Worm (Caenorhabditis elegans) whole organism, L3 larva: ENCODE results near the gene him-17.

Source experiments
- R02D3.7 ChIP-seq: fragments of 150-350 bp; optimal IDR thresholded peaks from 2 replicates; lab custom pipeline; 2014; ENCODE audit warnings: missing biosample characterization, missing genetic modification characterization
- ZK546.5 ChIP-seq: sonication (generic microtip); optimal IDR thresholded peaks from 2 replicates; lab custom pipeline; 2017; ENCODE audit warnings: missing biosample characterization, missing genetic modification characterization
- aly-2 ChIP-seq: fragments of 150-350 bp; optimal IDR thresholded peaks from 2 replicates; lab custom pipeline; 2014; ENCODE audit warnings: missing biosample characterization, missing genetic modification characterization
- ama-1 ChIP-seq: fragments of 150-350 bp; optimal IDR thresholded peaks from 2 replicates; lab custom pipeline; 2018
- ceh-16 ChIP-seq: sonication (generic microtip); optimal IDR thresholded peaks from 2 replicates; lab custom pipeline; 2017; ENCODE audit warnings: missing biosample characterization, missing genetic modification characterization
- ceh-28 ChIP-seq: fragments of 150-350 bp; optimal IDR thresholded peaks from 2 replicates; lab custom pipeline; 2014; ENCODE audit warnings: missing biosample characterization, missing genetic modification reagents, missing genetic modification characterization
- ceh-82 ChIP-seq: fragments of 150-350 bp; optimal IDR thresholded peaks from 2 replicates; lab custom pipeline; 2014; ENCODE audit warnings: missing biosample characterization, missing genetic modification characterization
- ceh-9 ChIP-seq: sonication (generic microtip); optimal IDR thresholded peaks from 2 replicates; lab custom pipeline; 2018; ENCODE audit warnings: missing biosample characterization, missing genetic modification characterization
- daf-12 ChIP-seq: fragments of 150-350 bp; optimal IDR thresholded peaks from 2 replicates; lab custom pipeline; 2014; ENCODE audit warnings: missing biosample characterization, missing genetic modification reagents, missing genetic modification characterization
- egl-27 ChIP-seq: sonication (generic microtip); optimal IDR thresholded peaks from 4 replicates; lab custom pipeline; 2017; ENCODE audit warnings: missing biosample characterization, missing genetic modification reagents, missing genetic modification characterization
- egl-5 ChIP-seq: fragments of 150-350 bp; optimal IDR thresholded peaks from 2 replicates; lab custom pipeline; 2017; ENCODE audit warnings: missing biosample characterization, missing genetic modification reagents, missing genetic modification characterization, inconsistent platforms
- elt-2 ChIP-seq: sonication (generic microtip); optimal IDR thresholded peaks from 2 replicates; lab custom pipeline; 2016; ENCODE audit warnings: missing genetic modification reagents, mild to moderate bottlenecking, missing genetic modification characterization, missing compliant biosample characterization
- eor-1 ChIP-seq, 2 experiments: fragments of 150-350 bp; optimal IDR thresholded peaks; 2 replicates each; lab custom pipeline; 2014 to 2018; ENCODE audit warnings: missing biosample characterization in 2 of 2, missing genetic modification characterization in 2 of 2
- fkh-10 ChIP-seq: sonication (generic microtip); optimal IDR thresholded peaks from 2 replicates; lab custom pipeline; 2017; ENCODE audit warnings: missing biosample characterization, missing genetic modification reagents, missing genetic modification characterization
- fkh-2 ChIP-seq: fragments of 150-350 bp; optimal IDR thresholded peaks from 2 replicates; lab custom pipeline; 2014; ENCODE audit warnings: missing biosample characterization, missing genetic modification reagents, missing genetic modification characterization
- fos-1 ChIP-seq: fragments of 150-350 bp; optimal IDR thresholded peaks from 2 replicates; lab custom pipeline; 2014; ENCODE audit warnings: missing biosample characterization, missing genetic modification characterization
- hmg-11 ChIP-seq: sonication (generic microtip); optimal IDR thresholded peaks from 2 replicates; lab custom pipeline; 2016; ENCODE audit warnings: missing genetic modification characterization, missing compliant biosample characterization
- jun-1 ChIP-seq: fragments of 150-350 bp; optimal IDR thresholded peaks from 2 replicates; lab custom pipeline; 2014; ENCODE audit warnings: missing biosample characterization, missing genetic modification reagents, missing genetic modification characterization
- lin-15B ChIP-seq: fragments of 150-350 bp; optimal IDR thresholded peaks from 2 replicates; lab custom pipeline; 2014; ENCODE audit warnings: missing biosample characterization, missing genetic modification characterization
- lin-39 ChIP-seq: fragments of 150-350 bp; optimal IDR thresholded peaks from 2 replicates; lab custom pipeline; 2018; ENCODE audit warnings: missing biosample characterization, missing genetic modification reagents, missing genetic modification characterization
- lsy-12 ChIP-seq: sonication (generic microtip); optimal IDR thresholded peaks from 2 replicates; lab custom pipeline; 2016; ENCODE audit warnings: mild to moderate bottlenecking, missing genetic modification characterization, missing compliant biosample characterization
- mdl-1 ChIP-seq: fragments of 150-350 bp; optimal IDR thresholded peaks from 2 replicates; lab custom pipeline; 2014; ENCODE audit warnings: missing biosample characterization, missing genetic modification characterization
- nfya-1 ChIP-seq: sonication (generic microtip); optimal IDR thresholded peaks from 2 replicates; lab custom pipeline; 2017; ENCODE audit warnings: missing genetic modification characterization, mild to moderate bottlenecking, missing compliant biosample characterization, antibody characterized with exemption, moderate library complexity; ENCODE audit not compliant: insufficient read depth
- nhr-12 ChIP-seq: fragments of 150-350 bp; optimal IDR thresholded peaks from 2 replicates; lab custom pipeline; 2014; ENCODE audit warnings: missing biosample characterization, missing genetic modification characterization
- nhr-23 ChIP-seq: fragments of 150-350 bp; optimal IDR thresholded peaks from 2 replicates; lab custom pipeline; 2014; ENCODE audit warnings: missing biosample characterization, missing genetic modification reagents, missing genetic modification characterization
- nhr-237 ChIP-seq: fragments of 150-350 bp; optimal IDR thresholded peaks from 2 replicates; lab custom pipeline; 2014; ENCODE audit warnings: missing biosample characterization, missing genetic modification characterization
- nhr-25 ChIP-seq: sonication (generic microtip); optimal IDR thresholded peaks from 2 replicates; lab custom pipeline; 2017; ENCODE audit warnings: missing biosample characterization, missing genetic modification characterization
- nhr-28 ChIP-seq: fragments of 150-350 bp; optimal IDR thresholded peaks from 2 replicates; lab custom pipeline; 2014; ENCODE audit warnings: missing biosample characterization, missing genetic modification characterization
- nhr-43 ChIP-seq: sonication (generic microtip); optimal IDR thresholded peaks from 2 replicates; lab custom pipeline; 2016; ENCODE audit warnings: mild to moderate bottlenecking, missing genetic modification characterization, missing compliant biosample characterization; ENCODE audit not compliant: poor library complexity, severe bottlenecking
- nhr-67 ChIP-seq: fragments of 150-350 bp; optimal IDR thresholded peaks from 2 replicates; lab custom pipeline; 2014; ENCODE audit warnings: missing biosample characterization, missing genetic modification characterization
- nhr-76 ChIP-seq: fragments of 150-350 bp; sonication (generic microtip); optimal IDR thresholded peaks from 5 replicates; lab custom pipeline; 2014; ENCODE audit warnings: missing biosample characterization, missing genetic modification characterization
- pha-4 ChIP-seq: fragments of 150-350 bp; optimal IDR thresholded peaks from 2 replicates; lab custom pipeline; 2014; ENCODE audit warnings: missing biosample characterization, missing genetic modification reagents, missing genetic modification characterization
- pqm-1 ChIP-seq: fragments of 150-350 bp; optimal IDR thresholded peaks from 2 replicates; lab custom pipeline; 2017; ENCODE audit warnings: missing biosample characterization, missing genetic modification characterization, inconsistent platforms
- sea-2 ChIP-seq: fragments of 150-350 bp; sonication (generic microtip); optimal IDR thresholded peaks from 4 replicates; lab custom pipeline; 2014; ENCODE audit warnings: missing biosample characterization, missing genetic modification reagents, missing genetic modification characterization
- skn-1 ChIP-seq: fragments of 150-350 bp; optimal IDR thresholded peaks from 2 replicates; lab custom pipeline; 2014; ENCODE audit warnings: missing biosample characterization, missing genetic modification characterization
- snpc-4 ChIP-seq: fragments of 150-350 bp; optimal IDR thresholded peaks from 2 replicates; lab custom pipeline; 2014; ENCODE audit warnings: missing biosample characterization, missing genetic modification characterization
- tbx-2 ChIP-seq: sonication (generic microtip); optimal IDR thresholded peaks from 2 replicates; lab custom pipeline; 2016; ENCODE audit warnings: mild to moderate bottlenecking, missing genetic modification characterization, missing compliant biosample characterization
- unc-39 ChIP-seq: sonication (generic microtip); optimal IDR thresholded peaks from 4 replicates; lab custom pipeline; 2017; ENCODE audit warnings: missing biosample characterization, missing genetic modification characterization
- unc-62 ChIP-seq: fragments of 150-350 bp; sonication (generic microtip); optimal IDR thresholded peaks from 4 replicates; lab custom pipeline; 2014; ENCODE audit warnings: missing biosample characterization, missing genetic modification reagents, missing genetic modification characterization
- zag-1 ChIP-seq: fragments of 150-350 bp; optimal IDR thresholded peaks from 2 replicates; lab custom pipeline; 2014; ENCODE audit warnings: missing biosample characterization, missing genetic modification characterization
- ztf-11 ChIP-seq: fragments of 150-350 bp; optimal IDR thresholded peaks from 2 replicates; lab custom pipeline; 2014; ENCODE audit warnings: missing biosample characterization, missing genetic modification characterization
- ztf-4 ChIP-seq: fragments of 150-350 bp; optimal IDR thresholded peaks from 2 replicates; lab custom pipeline; 2014; ENCODE audit warnings: missing biosample characterization, missing genetic modification characterization

Gene him-17

ce11 chrV:13176117-13176753, at the start of gene him-17:
TSS of gene him-17 (plus strand) at chrV:13176711.
- TF ChIP-seq elt-2 (tag; lab: Kevin White, UChicago) (peak; percentile 34), aly-2 (peak; percentile 69), hmg-11 (tag; lab: Kevin White, UChicago) (peak; percentile 82), nhr-67 (peak; percentile 4), nhr-43 (peak; percentile 69), ceh-16 (tag; lab: Kevin White, UChicago) (no peak), snpc-4 (peak; percentile 55), nhr-23 (tag; lab: Kevin White, UChicago) (peak; percentile 37), egl-5 (tag; lab: Kevin White, UChicago) (no peak), R02D3.7 (tag; lab: Kevin White, UChicago) (no peak), eor-1 (tag; optimal IDR thresholded peaks at IDR 0.05; lab: Kevin White, UChicago) (no peak), pha-4 (tag; lab: Kevin White, UChicago) (peak; percentile 57)

ce11 chrV:13129895-13130294, 46.6 kb upstream of the him-17 start, which contains the start of gene eat-6:
TSS of gene eat-6 (minus strand) at chrV:13129995.
- no peak for TF ChIP-seq R02D3.7 (tag; lab: Kevin White, UChicago)
- TF ChIP-seq ceh-28 (tag; lab: Kevin White, UChicago): no peak
- no peak for TF ChIP-seq daf-12 (tag; lab: Kevin White, UChicago)
- peak; percentile 34 for TF ChIP-seq nhr-25 (tag; lab: Kevin White, UChicago)
- TF ChIP-seq zag-1 (tag; lab: Kevin White, UChicago): no peak

DNA sequence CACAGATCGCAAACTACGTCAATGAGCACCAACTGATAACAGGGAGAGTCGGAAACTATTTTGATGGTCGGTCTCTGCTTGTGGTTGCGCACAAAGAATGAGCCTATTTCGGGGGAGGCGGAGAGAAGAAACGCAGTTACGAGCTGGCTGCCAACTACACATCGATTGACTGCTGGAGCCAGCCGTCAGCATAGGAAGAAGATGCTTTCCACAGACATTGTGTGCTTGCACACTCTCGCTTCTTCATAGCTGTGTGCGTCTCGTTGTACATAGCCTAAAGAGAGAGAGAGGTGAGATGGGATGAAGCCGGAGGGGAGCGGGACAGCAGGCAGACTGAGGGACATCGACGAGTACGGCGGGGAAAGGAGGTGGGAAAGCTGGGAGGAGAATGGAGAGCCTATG, 46.1 kb upstream of the him-17 start:
- TF ChIP-seq nhr-23 (tag; lab: Kevin White, UChicago): no peak
- TF ChIP-seq nhr-12 (tag; lab: Kevin White, UChicago): no peak
- TF ChIP-seq ama-1 (lab: Kevin White, UChicago): peak; percentile 69
- TF ChIP-seq tbx-2: peak; percentile 24
- TF ChIP-seq R02D3.7 (tag; lab: Kevin White, UChicago): no peak
- TF ChIP-seq unc-39: no peak
- TF ChIP-seq zag-1 (tag; lab: Kevin White, UChicago): no peak
- TF ChIP-seq nfya-1 (tag; lab: Kevin White, UChicago): peak; percentile 78
- TF ChIP-seq egl-5 (tag; lab: Kevin White, UChicago): peak; percentile 7
- TF ChIP-seq eor-1 (tag; optimal IDR thresholded peaks at IDR 0.05; lab: Kevin White, UChicago): no peak
- TF ChIP-seq pqm-1 (tag; lab: Kevin White, UChicago): peak; percentile 85
- TF ChIP-seq ceh-82 (tag; lab: Kevin White, UChicago): no peak
- no peak for TF ChIP-seq ceh-9 (tag; lab: Kevin White, UChicago)
- peak; percentile 61 for TF ChIP-seq hmg-11 (tag; lab: Kevin White, UChicago)
- no peak for TF ChIP-seq nhr-237 (tag; lab: Kevin White, UChicago)
- TF ChIP-seq fkh-10 (GFP tag; lab: Kevin White, UChicago): peak; percentile 37
- TF ChIP-seq fkh-2 (tag; lab: Kevin White, UChicago): no peak
- TF ChIP-seq lin-39 (tag; lab: Kevin White, UChicago): peak; percentile 94
- peak; percentile 75 for TF ChIP-seq jun-1 (tag; lab: Kevin White, UChicago)
- peak; percentile 60 for TF ChIP-seq pha-4 (tag; lab: Kevin White, UChicago)
- no peak for TF ChIP-seq nhr-76 (tag; lab: Kevin White, UChicago)
- TF ChIP-seq lsy-12 (tag; lab: Kevin White, UChicago): peak; percentile 47
- TF ChIP-seq egl-27 (tag; lab: Kevin White, UChicago): peak; percentile 60
- no peak for TF ChIP-seq nhr-67
- no peak for TF ChIP-seq sea-2
- no peak for TF ChIP-seq ztf-11 (tag; lab: Kevin White, UChicago)
- peak; percentile 95 for TF ChIP-seq elt-2 (tag; lab: Kevin White, UChicago)
- TF ChIP-seq unc-62 (GFP tag; lab: Kevin White, UChicago): no peak
- peak; percentile 5 for TF ChIP-seq skn-1 (tag; lab: Kevin White, UChicago)
- TF ChIP-seq lin-15B: peak; percentile 32
- no peak for TF ChIP-seq ztf-4 (tag; lab: Kevin White, UChicago)
- no peak for TF ChIP-seq nhr-28 (tag; lab: Kevin White, UChicago)
- no peak for TF ChIP-seq mdl-1 (tag; lab: Kevin White, UChicago)
- peak; percentile 29 for TF ChIP-seq snpc-4
- TF ChIP-seq ceh-16 (tag; lab: Kevin White, UChicago): no peak
- no peak for TF ChIP-seq fos-1
- no peak for TF ChIP-seq ceh-28 (tag; lab: Kevin White, UChicago)
- no peak for TF ChIP-seq daf-12 (tag; lab: Kevin White, UChicago)
- no peak for TF ChIP-seq ZK546.5
